Fruit fly (Drosophila melanogaster): ENCODE measurements around the gene Mcr.

DNA sequence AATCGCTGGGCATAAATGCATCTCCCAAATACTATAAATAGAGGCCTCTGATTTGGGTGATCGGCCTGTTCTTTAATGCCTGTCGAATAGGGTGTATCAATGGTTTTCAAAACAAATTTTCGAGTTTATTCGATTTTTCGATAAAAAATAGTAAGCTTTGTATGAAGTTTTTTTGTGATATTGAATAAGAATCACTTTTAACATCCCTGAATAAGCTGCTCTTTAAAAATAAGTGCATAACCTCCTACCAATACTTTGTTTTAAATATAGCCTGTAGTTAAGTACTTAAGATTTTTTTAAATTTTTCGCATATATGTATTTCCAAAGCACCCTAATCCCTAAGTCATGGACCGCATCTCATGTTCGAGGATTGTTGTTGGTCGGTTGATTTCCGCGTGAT is 2.1 kb downstream of the Mcr start:
- TF ChIP-seq Sin3A (optimal IDR thresholded peaks at IDR 0.05) (no peak), h (optimal IDR thresholded peaks at IDR 0.05) (no peak), Myc (optimal IDR thresholded peaks at IDR 0.05) (no peak)

Data from Kc167 (cell line).